Worm (Caenorhabditis elegans) whole organism, late embryonic: ENCODE data around the gene Y11D7A.8.
A peak's percentile ranks its signal among the peaks of the same experiment; 100 is the strongest.

Experiments used
- C08G9.2 ChIP-seq: sonication (generic microtip); optimal IDR thresholded peaks from 2 replicates; lab custom pipeline; 2016; ENCODE audit warnings: mild to moderate bottlenecking, missing genetic modification characterization, moderate library complexity, missing compliant biosample characterization
- C38D4.7 ChIP-seq: fragments of 200-800 bp; sonication (Bioruptor generic); optimal IDR thresholded peaks from 2 replicates; lab custom pipeline; 2018; ENCODE audit warnings: mild to moderate bottlenecking, missing genetic modification characterization, moderate library complexity, missing compliant biosample characterization
- K09A11.1 ChIP-seq: sonication (generic microtip); optimal IDR thresholded peaks from 2 replicates; lab custom pipeline; 2017; ENCODE audit warnings: antibody characterized with exemption, mild to moderate bottlenecking, missing genetic modification characterization, missing compliant biosample characterization; ENCODE audit not compliant: insufficient read depth
- T23F11.4 ChIP-seq: fragments of 200-800 bp; sonication (Bioruptor generic); optimal IDR thresholded peaks from 2 replicates; lab custom pipeline; 2018; ENCODE audit warnings: mild to moderate bottlenecking, missing genetic modification characterization, missing compliant biosample characterization
- ahr-1 ChIP-seq: sonication (generic microtip); optimal IDR thresholded peaks from 2 replicates; lab custom pipeline; 2016; ENCODE audit warnings: missing genetic modification characterization, missing compliant biosample characterization
- ama-1 ChIP-seq: fragments of 150-350 bp; optimal IDR thresholded peaks from 2 replicates; lab custom pipeline; 2014
- ceh-14 ChIP-seq: sonication (generic microtip); optimal IDR thresholded peaks from 2 replicates; lab custom pipeline; 2016; ENCODE audit warnings: missing genotype, missing genetic modification characterization, missing compliant biosample characterization
- ceh-19 ChIP-seq: fragments of 200-800 bp; sonication (Bioruptor generic); optimal IDR thresholded peaks from 2 replicates; lab custom pipeline; 2018; ENCODE audit warnings: mild to moderate bottlenecking, missing genetic modification characterization, missing compliant biosample characterization
- ceh-2 ChIP-seq: sonication (generic microtip); optimal IDR thresholded peaks from 2 replicates; lab custom pipeline; 2016; ENCODE audit warnings: missing genotype, missing genetic modification characterization, missing compliant biosample characterization
- ceh-22 ChIP-seq: sonication (generic microtip); optimal IDR thresholded peaks from 2 replicates; lab custom pipeline; 2017; ENCODE audit warnings: missing biosample characterization, missing genetic modification characterization
- ceh-30 ChIP-seq: fragments of 150-350 bp; optimal IDR thresholded peaks from 2 replicates; lab custom pipeline; 2014; ENCODE audit warnings: missing biosample characterization, missing genetic modification characterization
- ceh-31 ChIP-seq: sonication (generic microtip); optimal IDR thresholded peaks from 2 replicates; lab custom pipeline; 2016; ENCODE audit warnings: missing genetic modification characterization, missing compliant biosample characterization
- ceh-34 ChIP-seq: sonication (generic microtip); optimal IDR thresholded peaks from 2 replicates; lab custom pipeline; 2016; ENCODE audit warnings: mild to moderate bottlenecking, missing genetic modification characterization, missing compliant biosample characterization
- ceh-45 ChIP-seq: fragments of 200-800 bp; sonication (Bioruptor generic); IDR thresholded peaks from 2 replicates; pipeline ENCODE4 v1.3.6; 2022; ENCODE audit warnings: missing genetic modification reagents, missing genetic modification characterization, missing compliant biosample characterization
- che-1 ChIP-seq: sonication (generic microtip); optimal IDR thresholded peaks from 2 replicates; lab custom pipeline; 2016; ENCODE audit warnings: mild to moderate bottlenecking, missing genetic modification characterization, missing compliant biosample characterization
- dmd-4 ChIP-seq: sonication (generic microtip); optimal IDR thresholded peaks from 2 replicates; lab custom pipeline; 2016; ENCODE audit warnings: borderline replicate concordance, missing genetic modification characterization, missing compliant biosample characterization
- elt-2 ChIP-seq: sonication (generic microtip); optimal IDR thresholded peaks from 2 replicates; lab custom pipeline; 2016; ENCODE audit warnings: missing genetic modification reagents, missing genetic modification characterization, missing compliant biosample characterization
- elt-4 ChIP-seq: sonication (generic microtip); optimal IDR thresholded peaks from 2 replicates; lab custom pipeline; 2016; ENCODE audit warnings: missing genetic modification characterization, missing compliant biosample characterization
- eyg-1 ChIP-seq: sonication (generic microtip); optimal IDR thresholded peaks from 2 replicates; lab custom pipeline; 2016; ENCODE audit warnings: missing genotype, missing genetic modification characterization, missing compliant biosample characterization
- fax-1 ChIP-seq: sonication (generic microtip); optimal IDR thresholded peaks from 2 replicates; lab custom pipeline; 2016; ENCODE audit warnings: missing genotype, missing genetic modification characterization, missing compliant biosample characterization
- fkh-10 ChIP-seq: fragments of 150-350 bp; optimal IDR thresholded peaks from 2 replicates; lab custom pipeline; 2014; ENCODE audit warnings: missing biosample characterization, missing genetic modification reagents, missing genetic modification characterization
- fkh-6 ChIP-seq: sonication (generic microtip); optimal IDR thresholded peaks from 2 replicates; lab custom pipeline; 2016; ENCODE audit warnings: missing genetic modification characterization, missing compliant biosample characterization
- gmeb-2 ChIP-seq: sonication (generic microtip); optimal IDR thresholded peaks from 2 replicates; lab custom pipeline; 2016; ENCODE audit warnings: missing genetic modification characterization, inconsistent platforms, missing compliant biosample characterization
- hlh-15 ChIP-seq: sonication (generic microtip); optimal IDR thresholded peaks from 2 replicates; lab custom pipeline; 2016; ENCODE audit warnings: missing genetic modification characterization, missing compliant biosample characterization
- hlh-6 ChIP-seq: sonication (generic microtip); optimal IDR thresholded peaks from 2 replicates; lab custom pipeline; 2016; ENCODE audit warnings: missing genotype, missing genetic modification characterization, missing compliant biosample characterization
- hlh-8 ChIP-seq: sonication (generic microtip); optimal IDR thresholded peaks from 2 replicates; lab custom pipeline; 2016; ENCODE audit warnings: missing genotype, missing genetic modification characterization, missing compliant biosample characterization
- lim-6 ChIP-seq: sonication (generic microtip); optimal IDR thresholded peaks from 2 replicates; lab custom pipeline; 2016; ENCODE audit warnings: missing genetic modification characterization, missing compliant biosample characterization
- madf-2 ChIP-seq: sonication (generic microtip); optimal IDR thresholded peaks from 2 replicates; lab custom pipeline; 2017; ENCODE audit warnings: missing genetic modification characterization, missing compliant biosample characterization
- nfya-1 ChIP-seq: sonication (generic microtip); optimal IDR thresholded peaks from 2 replicates; lab custom pipeline; 2017; ENCODE audit warnings: missing genetic modification characterization, mild to moderate bottlenecking, missing compliant biosample characterization, antibody characterized with exemption, moderate library complexity
- nhr-11 ChIP-seq: fragments of 150-350 bp; optimal IDR thresholded peaks from 2 replicates; lab custom pipeline; 2014; ENCODE audit warnings: missing biosample characterization, missing genetic modification characterization
- nhr-232 ChIP-seq: sonication (generic microtip); optimal IDR thresholded peaks from 2 replicates; lab custom pipeline; 2016; ENCODE audit warnings: missing genetic modification characterization, missing compliant biosample characterization
- npax-4 ChIP-seq: sonication (generic microtip); optimal IDR thresholded peaks from 2 replicates; lab custom pipeline; 2016; ENCODE audit warnings: missing genetic modification characterization, missing compliant biosample characterization
- pax-1 ChIP-seq: fragments of 150-350 bp; optimal IDR thresholded peaks from 2 replicates; lab custom pipeline; 2014; ENCODE audit warnings: missing biosample characterization, missing genetic modification characterization
- pha-2 ChIP-seq: sonication (generic microtip); optimal IDR thresholded peaks from 2 replicates; lab custom pipeline; 2017; ENCODE audit warnings: mild to moderate bottlenecking, missing genetic modification characterization, missing compliant biosample characterization
- pha-4 ChIP-seq: fragments of 150-350 bp; optimal IDR thresholded peaks from 2 replicates; lab custom pipeline; 2018; ENCODE audit warnings: missing biosample characterization, missing genetic modification reagents, missing genetic modification characterization
- pqm-1 ChIP-seq: sonication (generic microtip); optimal IDR thresholded peaks from 2 replicates; lab custom pipeline; 2016; ENCODE audit warnings: missing genetic modification characterization, missing compliant biosample characterization
- pros-1 ChIP-seq: fragments of 150-350 bp; optimal IDR thresholded peaks from 2 replicates; lab custom pipeline; 2014; ENCODE audit warnings: missing biosample characterization, missing genetic modification reagents, missing genetic modification characterization
- ref-2 ChIP-seq: sonication (generic microtip); optimal IDR thresholded peaks from 2 replicates; lab custom pipeline; 2016; ENCODE audit warnings: missing genetic modification characterization, missing compliant biosample characterization
- rnt-1 ChIP-seq: sonication (generic microtip); optimal IDR thresholded peaks from 2 replicates; lab custom pipeline; 2016; ENCODE audit warnings: missing genetic modification characterization, missing compliant biosample characterization
- sdc-2 ChIP-seq: sonication (generic microtip); optimal IDR thresholded peaks from 2 replicates; lab custom pipeline; 2016; ENCODE audit warnings: missing genotype, missing genetic modification characterization, missing compliant biosample characterization
- syd-9 ChIP-seq: sonication (generic microtip); optimal IDR thresholded peaks from 2 replicates; lab custom pipeline; 2016; ENCODE audit warnings: mild to moderate bottlenecking, missing genetic modification characterization, moderate library complexity, missing compliant biosample characterization
- tbx-2 ChIP-seq: sonication (generic microtip); optimal IDR thresholded peaks from 2 replicates; lab custom pipeline; 2016; ENCODE audit warnings: missing genetic modification characterization, missing compliant biosample characterization
- unc-3 ChIP-seq, 2 experiments: fragments of 200-800 bp in 1 of 2; sonication (Bioruptor generic) in 1 of 2; sonication (generic microtip) in 1 of 2; conservative IDR thresholded peaks in 1 of 2; optimal IDR thresholded peaks in 1 of 2; 2 replicates each; pipeline versions ENCODE4 v1.3.6 to Lab custom; 2016 to 2022; ENCODE audit warnings: missing compliant biosample characterization in 2 of 2, missing genetic modification characterization in 2 of 2, missing genetic modification reagents in 1 of 2
- unc-42 ChIP-seq: sonication (generic microtip); optimal IDR thresholded peaks from 2 replicates; lab custom pipeline; 2016; ENCODE audit warnings: missing genotype, missing genetic modification characterization, missing compliant biosample characterization
- unc-86 ChIP-seq: sonication (generic microtip); optimal IDR thresholded peaks from 2 replicates; lab custom pipeline; 2016; ENCODE audit warnings: missing genetic modification characterization, missing compliant biosample characterization
- ztf-16 ChIP-seq: sonication (generic microtip); optimal IDR thresholded peaks from 2 replicates; lab custom pipeline; 2017; ENCODE audit warnings: missing genetic modification characterization, missing compliant biosample characterization

Gene Y11D7A.8

ce11 chrIV:9264513-9264912 lies 13.3 kb downstream of the Y11D7A.8 start:
- TF ChIP-seq unc-42 (tag; lab: Kevin White, UChicago) (no peak), lim-6 (tag; lab: Kevin White, UChicago) (no peak), gmeb-2 (tag; lab: Kevin White, UChicago) (no peak), pha-2 (tag; lab: Kevin White, UChicago) (no peak), fkh-10 (GFP tag; lab: Kevin White, UChicago) (no peak), ahr-1 (tag; lab: Kevin White, UChicago) (no peak), che-1 (tag; lab: Kevin White, UChicago) (no peak), ama-1 (lab: Kevin White, UChicago) (no peak), ceh-2 (tag; lab: Kevin White, UChicago) (no peak), ceh-22 (tag; lab: Kevin White, UChicago) (no peak), elt-4 (tag; lab: Kevin White, UChicago) (no peak), unc-86 (tag; lab: Kevin White, UChicago) (no peak), pax-1 (tag; lab: Kevin White, UChicago) (no peak), hlh-6 (tag; lab: Kevin White, UChicago) (no peak), fkh-6 (tag; lab: Kevin White, UChicago) (no peak)

ce11 chrIV:9266464-9266863 lies 15.3 kb downstream of the Y11D7A.8 start, which contains the start of gene Y11D7A.19:
TSS of gene Y11D7A.19 (minus strand) at chrIV:9266564.
- TF ChIP-seq npax-4 (tag; lab: Kevin White, UChicago) (no peak), ceh-14 (tag; lab: Kevin White, UChicago) (no peak), nhr-11 (tag; lab: Kevin White, UChicago) (no peak), hlh-8 (tag; lab: Kevin White, UChicago) (no peak), ama-1 (lab: Kevin White, UChicago) (no peak), ceh-45 (GFP tag; lab: Robert Waterston, UW) (no peak), hlh-15 (tag; lab: Kevin White, UChicago) (no peak), tbx-2 (no peak), ceh-19 (GFP tag; lab: Kevin White, UChicago) (no peak), ahr-1 (tag; lab: Kevin White, UChicago) (no peak), ceh-30 (tag; lab: Kevin White, UChicago) (no peak), C38D4.7 (GFP tag; lab: Kevin White, UChicago) (no peak), rnt-1 (no peak), syd-9 (tag; lab: Kevin White, UChicago) (no peak), pha-4 (tag; lab: Kevin White, UChicago) (no peak), ref-2 (tag; lab: Kevin White, UChicago) (no peak), ztf-16 (tag; lab: Kevin White, UChicago) (no peak), ceh-34 (tag; lab: Kevin White, UChicago) (no peak), unc-42 (tag; lab: Kevin White, UChicago) (no peak)

ce11 chrIV:9267581-9267980 lies 16.4 kb downstream of the Y11D7A.8 start:
- TF ChIP-seq ref-2 (tag; lab: Kevin White, UChicago), result peak; percentile 72
- TF ChIP-seq nhr-232 (tag; lab: Kevin White, UChicago), result no peak
- peak; percentile 74 for TF ChIP-seq tbx-2
- TF ChIP-seq nfya-1 (tag; lab: Kevin White, UChicago), result peak; percentile 16

- TF ChIP-seq pha-4 (tag; lab: Kevin White, UChicago) (no peak), pros-1 (tag; lab: Kevin White, UChicago) (no peak), syd-9 (tag; lab: Kevin White, UChicago) (peak; percentile 4), unc-3 (GFP tag; conservative IDR thresholded peaks at IDR 0.05; lab: Robert Waterston, UW) (no peak), unc-3 (tag; optimal IDR thresholded peaks at IDR 0.05; lab: Kevin White, UChicago) (no peak), nfya-1 (tag; lab: Kevin White, UChicago) (peak; percentile 51), C08G9.2 (tag; lab: Kevin White, UChicago) (peak; percentile 52), sdc-2 (tag; lab: Kevin White, UChicago) (peak; percentile 65), ceh-34 (tag; lab: Kevin White, UChicago) (peak; percentile 59), tbx-2 (peak; percentile 68), elt-2 (tag; lab: Kevin White, UChicago) (peak; percentile 34), ceh-31 (peak; percentile 46), ztf-16 (tag; lab: Kevin White, UChicago) (no peak), ref-2 (tag; lab: Kevin White, UChicago) (peak; percentile 40), T23F11.4 (peak; percentile 19), fax-1 (no peak), madf-2 (tag; lab: Kevin White, UChicago) (no peak), hlh-8 (tag; lab: Kevin White, UChicago) (no peak), eyg-1 (peak; percentile 59), pha-2 (tag; lab: Kevin White, UChicago) (no peak), pqm-1 (no peak), K09A11.1 (tag; lab: Kevin White, UChicago) (no peak), dmd-4 (tag; lab: Kevin White, UChicago) (no peak)
These were observed 17.7 kb downstream of the Y11D7A.8 start for ce11 chrIV:9268916-9269315.
